Worm (Caenorhabditis elegans) whole organism, early embryonic: ENCODE measurements around the gene ifbp-1.

ENCODE experiments used
- B0310.2 ChIP-seq: sonication (generic microtip); optimal IDR thresholded peaks from 2 replicates; lab custom pipeline; 2016; ENCODE audit warnings: mild to moderate bottlenecking, missing genetic modification characterization, missing compliant biosample characterization
- F13C5.2 ChIP-seq: sonication (generic microtip); optimal IDR thresholded peaks from 2 replicates; lab custom pipeline; 2017; ENCODE audit warnings: mild to moderate bottlenecking, missing genetic modification characterization, inconsistent platforms, missing compliant biosample characterization
- aly-1 ChIP-seq: sonication (generic microtip); optimal IDR thresholded peaks from 2 replicates; lab custom pipeline; 2016; ENCODE audit warnings: missing genetic modification characterization, missing compliant biosample characterization
- ama-1 ChIP-seq: fragments of 150-350 bp; optimal IDR thresholded peaks from 2 replicates; lab custom pipeline; 2014
- ceh-13 ChIP-seq: fragments of 200-800 bp; sonication (Bioruptor generic); optimal IDR thresholded peaks from 2 replicates; lab custom pipeline; 2018; ENCODE audit warnings: mild to moderate bottlenecking, missing genetic modification characterization, missing compliant biosample characterization
- ceh-36 ChIP-seq: sonication (generic microtip); optimal IDR thresholded peaks from 2 replicates; lab custom pipeline; 2016; ENCODE audit warnings: missing genetic modification characterization, inconsistent platforms, missing compliant biosample characterization
- ets-7 ChIP-seq: sonication (generic microtip); optimal IDR thresholded peaks from 2 replicates; lab custom pipeline; 2016; ENCODE audit warnings: missing genotype, missing genetic modification characterization, missing compliant biosample characterization
- flt-1 ChIP-seq: fragments of 200-800 bp; sonication (Bioruptor generic); IDR thresholded peaks from 2 replicates; pipeline ENCODE4 v1.3.6; 2022; ENCODE audit warnings: missing genetic modification characterization, missing compliant biosample characterization
- hmbx-1 ChIP-seq: sonication (generic microtip); optimal IDR thresholded peaks from 2 replicates; lab custom pipeline; 2016; ENCODE audit warnings: mild to moderate bottlenecking, missing genetic modification characterization, missing compliant biosample characterization
- hmg-4 ChIP-seq: fragments of 200-800 bp; sonication (Bioruptor generic); optimal IDR thresholded peaks from 2 replicates; lab custom pipeline; 2018; ENCODE audit warnings: mild to moderate bottlenecking, missing genetic modification characterization, missing compliant biosample characterization
- hnd-1 ChIP-seq: sonication (generic microtip); optimal IDR thresholded peaks from 2 replicates; lab custom pipeline; 2016; ENCODE audit warnings: missing genetic modification characterization, missing compliant biosample characterization
- pes-1 ChIP-seq: fragments of 200-800 bp; sonication (Bioruptor generic); IDR thresholded peaks from 2 replicates; pipeline ENCODE4 v1.3.6; 2022; ENCODE audit warnings: missing genetic modification reagents, missing genetic modification characterization, missing compliant biosample characterization
- scrt-1 ChIP-seq: fragments of 200-800 bp; sonication (Bioruptor generic); IDR thresholded peaks from 2 replicates; pipeline ENCODE4 v1.3.6; 2022; ENCODE audit warnings: missing genetic modification characterization, missing compliant biosample characterization
- sea-1 ChIP-seq: fragments of 200-800 bp; sonication (Bioruptor generic); conservative IDR thresholded peaks from 2 replicates; pipeline ENCODE4 v1.3.6; 2022; ENCODE audit warnings: missing genetic modification characterization, missing compliant biosample characterization
- tbx-11 ChIP-seq: fragments of 200-800 bp; sonication (Bioruptor generic); IDR thresholded peaks from 2 replicates; pipeline ENCODE4 v1.3.6; 2022; ENCODE audit warnings: missing genetic modification characterization, missing compliant biosample characterization
- tbx-37 ChIP-seq: fragments of 200-800 bp; sonication (Bioruptor generic); conservative IDR thresholded peaks from 2 replicates; pipeline ENCODE4 v1.3.6; 2022; ENCODE audit warnings: missing genetic modification reagents, missing genetic modification characterization, missing compliant biosample characterization
- tra-4 ChIP-seq: sonication (generic microtip); optimal IDR thresholded peaks from 2 replicates; lab custom pipeline; 2017; ENCODE audit warnings: missing genetic modification characterization, missing compliant biosample characterization

ifbp-1 gene

DNA sequence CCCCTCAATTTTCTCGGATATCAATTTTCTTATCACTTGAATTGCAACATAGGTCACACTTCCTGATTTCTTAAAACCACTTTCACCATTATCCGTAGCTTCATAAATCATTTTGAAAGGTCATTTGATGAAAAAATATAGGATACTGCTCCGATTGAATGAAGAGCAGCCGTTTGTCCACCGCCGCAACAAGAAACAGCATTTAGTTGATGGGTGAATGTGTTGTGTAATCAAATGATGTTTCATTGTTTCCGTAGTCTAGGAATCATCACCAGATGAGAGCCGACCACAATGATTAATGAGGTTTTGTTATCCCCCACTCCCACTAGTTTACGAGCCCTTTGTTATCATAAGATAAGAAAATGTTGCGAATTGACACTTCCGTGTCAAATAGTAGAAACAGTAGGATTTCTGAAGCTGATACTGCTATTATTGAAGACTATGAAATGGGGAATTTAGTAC, 34.2 kb downstream of the ifbp-1 start, which contains the start of gene twk-43:
TSS of gene twk-43 (plus strand) at position 412 of the 462 bp plus-strand sequence.
- no peak for TF ChIP-seq tra-4 (tag; lab: Kevin White, UChicago)
- TF ChIP-seq pes-1 (GFP tag; lab: Robert Waterston, UW), result no peak
- no peak for TF ChIP-seq ceh-36 (tag; lab: Kevin White, UChicago)
- no peak for TF ChIP-seq hnd-1 (tag; lab: Kevin White, UChicago)
- TF ChIP-seq B0310.2 (tag; lab: Kevin White, UChicago), result no peak
- TF ChIP-seq ets-7 (tag; lab: Kevin White, UChicago), result no peak
- no peak for TF ChIP-seq ama-1 (lab: Kevin White, UChicago)
- no peak for TF ChIP-seq hmg-4 (GFP tag; lab: Kevin White, UChicago)
- TF ChIP-seq tbx-37, result no peak
- TF ChIP-seq hmbx-1, result no peak
- no peak for TF ChIP-seq ceh-13 (GFP tag; lab: Kevin White, UChicago)

DNA sequence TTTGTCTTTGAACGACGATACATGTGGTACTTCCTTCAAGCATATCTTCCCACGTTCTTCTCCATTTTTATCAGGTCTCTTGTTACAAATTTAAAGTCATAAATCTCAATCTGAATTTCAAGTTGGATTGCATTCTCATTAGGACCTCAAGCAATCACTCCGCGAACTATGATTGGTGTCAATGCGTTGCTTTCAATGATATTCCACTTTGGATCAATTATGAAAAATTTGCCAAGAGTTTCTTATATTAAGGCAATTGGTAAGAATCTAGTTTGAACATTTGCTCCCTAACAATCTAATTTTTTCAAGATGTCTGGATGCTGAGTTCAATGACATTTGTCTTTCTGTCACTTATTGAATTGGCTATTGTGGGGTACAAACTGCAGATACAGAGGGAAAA, 37.8 kb downstream of the ifbp-1 start:
- no peak for TF ChIP-seq ama-1 (lab: Kevin White, UChicago)
- TF ChIP-seq flt-1, result no peak
- TF ChIP-seq ceh-13 (GFP tag; lab: Kevin White, UChicago), result no peak
- TF ChIP-seq F13C5.2 (tag; lab: Kevin White, UChicago), result no peak
- TF ChIP-seq hmbx-1, result no peak
- no peak for TF ChIP-seq sea-1 (GFP tag; lab: Robert Waterston, UW)
- TF ChIP-seq hnd-1 (tag; lab: Kevin White, UChicago), result no peak
- no peak for TF ChIP-seq scrt-1
- no peak for TF ChIP-seq tbx-37
- TF ChIP-seq tbx-11, result no peak
- no peak for TF ChIP-seq hmg-4 (GFP tag; lab: Kevin White, UChicago)
- TF ChIP-seq B0310.2 (tag; lab: Kevin White, UChicago), result no peak
- no peak for TF ChIP-seq tra-4 (tag; lab: Kevin White, UChicago)
- no peak for TF ChIP-seq ceh-36 (tag; lab: Kevin White, UChicago)

DNA sequence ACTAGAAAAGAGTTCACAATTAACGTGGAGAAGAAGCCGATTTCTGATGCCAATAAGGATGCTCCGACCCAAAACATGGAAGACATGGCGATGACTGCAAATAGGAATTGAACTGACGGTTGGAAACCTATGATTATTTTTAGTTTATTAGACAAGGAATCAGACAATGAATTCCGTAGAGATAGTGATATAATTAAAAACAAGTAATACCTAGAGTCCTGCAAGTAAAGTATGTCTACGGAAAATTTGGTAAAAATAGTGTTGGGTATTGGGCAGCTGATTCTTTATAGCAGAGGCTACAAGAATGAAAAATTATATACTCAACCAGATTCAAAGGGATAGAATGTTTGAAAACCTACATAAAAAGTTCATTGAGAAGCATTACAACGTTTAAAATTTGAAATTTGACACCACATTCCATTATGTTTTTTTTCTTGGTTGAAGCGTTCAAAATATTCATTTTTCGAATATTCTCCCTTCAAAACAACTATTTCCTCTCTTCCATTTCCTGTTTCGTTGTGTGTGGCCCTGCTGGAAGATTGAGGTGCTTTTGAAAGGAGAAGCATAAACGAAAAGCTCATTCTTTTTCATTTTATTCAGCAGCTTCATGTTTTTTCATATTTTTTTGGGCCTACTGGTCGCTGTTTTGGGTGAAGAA, 40.3 kb downstream of the ifbp-1 start, which contains the start of the genes str-4 and lgc-48:
TSS of gene str-4 (minus strand) at position 101 of the 658 bp plus-strand sequence.
TSS of gene lgc-48 (plus strand) at position 608 of the 658 bp plus-strand sequence.
- TF ChIP-seq hmbx-1, result no peak

DNA sequence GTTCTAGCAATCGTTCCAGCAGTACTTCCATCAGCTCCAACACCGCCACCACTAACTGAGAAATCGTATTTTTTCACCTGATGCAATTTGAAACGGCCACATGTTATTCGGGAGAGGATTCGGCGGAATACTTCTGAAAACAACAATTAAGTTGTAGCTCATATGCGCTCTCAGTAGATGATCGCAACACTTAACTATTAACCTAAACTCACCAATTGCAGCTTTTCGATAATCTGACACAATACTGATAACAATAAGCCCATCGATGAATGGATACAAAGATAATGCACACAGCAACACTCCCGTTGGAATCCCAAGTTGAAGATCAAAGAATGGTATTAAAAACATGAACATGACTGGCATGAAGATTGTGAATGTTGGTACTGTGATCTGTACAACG, 42.0 kb downstream of the ifbp-1 start:
- TF ChIP-seq aly-1 (no peak), hmbx-1 (no peak), ceh-36 (tag; lab: Kevin White, UChicago) (no peak), ama-1 (lab: Kevin White, UChicago) (no peak), pes-1 (GFP tag; lab: Robert Waterston, UW) (no peak), sea-1 (GFP tag; lab: Robert Waterston, UW) (no peak), tra-4 (tag; lab: Kevin White, UChicago) (no peak), scrt-1 (no peak), hnd-1 (tag; lab: Kevin White, UChicago) (no peak), ceh-13 (GFP tag; lab: Kevin White, UChicago) (no peak), hmg-4 (GFP tag; lab: Kevin White, UChicago) (no peak), ets-7 (tag; lab: Kevin White, UChicago) (no peak), flt-1 (no peak), tbx-11 (no peak), B0310.2 (tag; lab: Kevin White, UChicago) (no peak), tbx-37 (no peak), F13C5.2 (tag; lab: Kevin White, UChicago) (no peak)

DNA sequence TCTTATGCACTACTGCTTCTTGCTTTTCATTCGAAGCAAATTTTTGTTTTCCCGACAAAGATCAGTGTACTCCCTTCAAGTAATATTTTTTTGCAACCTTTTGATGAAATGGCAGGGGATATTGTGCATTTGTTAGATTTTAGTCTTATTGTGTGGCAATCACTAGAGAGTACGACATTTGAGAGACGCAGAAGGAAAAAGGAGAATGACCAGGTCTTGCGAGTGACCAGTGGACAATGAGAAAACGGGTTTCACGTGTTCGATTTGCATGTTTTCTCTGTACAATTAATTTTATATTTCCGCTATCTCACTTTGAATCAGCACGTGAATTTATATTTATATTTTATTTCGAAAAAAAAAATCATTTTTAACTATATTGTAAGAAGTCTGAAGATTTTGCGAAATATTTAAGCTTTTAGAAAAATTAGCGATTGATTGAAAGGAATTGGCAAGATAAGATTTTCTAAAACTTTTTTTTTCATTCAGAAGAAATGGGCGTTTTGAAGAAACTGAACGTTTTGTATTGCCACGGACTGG, 44.1 kb downstream of the ifbp-1 start, which contains the start of gene C50B6.9:
TSS of gene C50B6.9 (plus strand) at position 487 of the 537 bp plus-strand sequence.
- TF ChIP-seq tbx-11, result no peak
- no peak for TF ChIP-seq scrt-1
- no peak for TF ChIP-seq hmg-4 (GFP tag; lab: Kevin White, UChicago)
- TF ChIP-seq sea-1 (GFP tag; lab: Robert Waterston, UW), result no peak
- no peak for TF ChIP-seq F13C5.2 (tag; lab: Kevin White, UChicago)
- TF ChIP-seq aly-1, result no peak
- TF ChIP-seq pes-1 (GFP tag; lab: Robert Waterston, UW), result no peak
- TF ChIP-seq tbx-37, result no peak
- no peak for TF ChIP-seq B0310.2 (tag; lab: Kevin White, UChicago)
- no peak for TF ChIP-seq ceh-13 (GFP tag; lab: Kevin White, UChicago)
- no peak for TF ChIP-seq hnd-1 (tag; lab: Kevin White, UChicago)
- TF ChIP-seq flt-1, result no peak
- TF ChIP-seq hmbx-1, result no peak
- no peak for TF ChIP-seq ama-1 (lab: Kevin White, UChicago)
- TF ChIP-seq tra-4 (tag; lab: Kevin White, UChicago), result no peak

DNA sequence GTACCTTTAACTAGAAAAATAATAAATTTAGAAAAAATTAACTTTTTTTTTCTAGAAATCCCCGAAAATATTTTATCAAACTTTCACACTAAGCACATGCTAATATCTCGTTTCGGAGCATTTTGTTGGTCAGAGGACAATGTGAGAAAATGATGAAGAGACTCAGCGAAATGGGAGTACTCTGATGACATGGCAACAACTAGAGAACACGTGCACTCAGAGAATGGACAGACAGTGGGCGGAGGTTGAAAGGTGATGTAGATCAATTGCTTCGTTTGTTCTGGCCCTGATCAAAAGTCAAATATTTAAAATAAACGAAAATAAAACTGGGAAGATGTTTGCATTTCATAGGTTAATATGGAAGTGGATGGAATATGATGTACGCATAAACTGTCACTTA, 45.6 kb downstream of the ifbp-1 start:
- no peak for TF ChIP-seq flt-1

DNA sequence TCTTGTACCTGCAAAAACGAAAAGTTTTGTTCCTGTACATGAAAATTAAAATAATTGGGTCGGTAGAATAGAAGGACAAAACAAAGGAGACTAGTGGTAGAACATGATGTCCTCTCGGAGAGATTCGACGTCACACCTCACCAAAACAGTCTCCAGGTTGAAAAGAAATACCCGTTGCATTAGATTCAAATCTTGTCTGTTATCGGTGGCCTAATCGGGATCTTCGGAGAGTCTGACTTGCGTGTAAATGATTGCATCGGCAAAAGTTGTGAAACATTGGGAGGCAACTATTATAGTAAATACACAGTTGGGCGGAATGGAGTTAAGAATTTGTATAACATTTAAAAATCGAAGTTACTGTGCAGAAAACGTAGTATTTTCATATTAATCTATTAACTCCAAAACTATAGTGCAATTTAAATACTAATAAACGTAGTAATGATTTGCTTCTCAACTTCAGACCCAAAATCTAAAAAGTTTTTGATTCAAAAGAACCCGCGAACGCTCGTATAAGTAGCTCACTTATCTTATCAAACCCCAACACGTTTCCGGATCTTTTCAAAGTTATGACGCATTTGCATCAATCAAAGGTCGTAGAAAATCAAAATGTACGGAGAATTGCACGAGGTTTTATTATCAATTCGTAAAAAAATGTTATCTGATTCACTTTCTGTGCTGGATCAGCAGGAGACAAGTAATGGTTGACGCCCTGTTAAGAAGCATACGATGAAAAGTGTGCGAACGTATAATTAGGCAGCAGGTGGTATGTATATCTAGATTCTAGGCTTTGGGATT, 46.5 kb downstream of the ifbp-1 start, which contains the start of gene nhr-168:
TSS of gene nhr-168 (minus strand) at position 486 of the 795 bp plus-strand sequence.
- TF ChIP-seq B0310.2 (tag; lab: Kevin White, UChicago), result no peak
- TF ChIP-seq aly-1, result no peak
- TF ChIP-seq F13C5.2 (tag; lab: Kevin White, UChicago), result no peak
- no peak for TF ChIP-seq hmbx-1
- TF ChIP-seq tbx-11, result no peak
- TF ChIP-seq ama-1 (lab: Kevin White, UChicago), result no peak
- TF ChIP-seq hmg-4 (GFP tag; lab: Kevin White, UChicago), result no peak
- no peak for TF ChIP-seq tra-4 (tag; lab: Kevin White, UChicago)
- TF ChIP-seq hnd-1 (tag; lab: Kevin White, UChicago), result no peak
- no peak for TF ChIP-seq pes-1 (GFP tag; lab: Robert Waterston, UW)
- no peak for TF ChIP-seq ceh-36 (tag; lab: Kevin White, UChicago)
